Worm (Caenorhabditis elegans) whole organism, early embryonic: Measurements from ENCODE around the gene hot-2.

ENCODE experiments used
- ama-1 ChIP-seq: fragments of 150-350 bp; optimal IDR thresholded peaks from 2 replicates; lab custom pipeline; 2014
- ceh-13 ChIP-seq: fragments of 200-800 bp; sonication (Bioruptor generic); optimal IDR thresholded peaks from 2 replicates; lab custom pipeline; 2018; ENCODE audit warnings: mild to moderate bottlenecking, missing genetic modification characterization, missing compliant biosample characterization
- ceh-36 ChIP-seq: sonication (generic microtip); optimal IDR thresholded peaks from 2 replicates; lab custom pipeline; 2016; ENCODE audit warnings: missing genetic modification characterization, inconsistent platforms, missing compliant biosample characterization
- ets-7 ChIP-seq: sonication (generic microtip); optimal IDR thresholded peaks from 2 replicates; lab custom pipeline; 2016; ENCODE audit warnings: missing genotype, missing genetic modification characterization, missing compliant biosample characterization
- hnd-1 ChIP-seq: sonication (generic microtip); optimal IDR thresholded peaks from 2 replicates; lab custom pipeline; 2016; ENCODE audit warnings: missing genetic modification characterization, missing compliant biosample characterization
- pes-1 ChIP-seq: fragments of 200-800 bp; sonication (Bioruptor generic); IDR thresholded peaks from 2 replicates; pipeline ENCODE4 v1.3.6; 2022; ENCODE audit warnings: missing genetic modification reagents, missing genetic modification characterization, missing compliant biosample characterization
- tbx-11 ChIP-seq: fragments of 200-800 bp; sonication (Bioruptor generic); IDR thresholded peaks from 2 replicates; pipeline ENCODE4 v1.3.6; 2022; ENCODE audit warnings: missing genetic modification characterization, missing compliant biosample characterization

ce11 chrV:19178896-19179295 lies 4.3 kb downstream of the hot-2 start:
- no peak for TF ChIP-seq ama-1 (lab: Kevin White, UChicago)
- TF ChIP-seq ceh-36 (tag; lab: Kevin White, UChicago): no peak
- TF ChIP-seq ets-7 (tag; lab: Kevin White, UChicago): no peak
- TF ChIP-seq ceh-13 (GFP tag; lab: Kevin White, UChicago): no peak
- no peak for TF ChIP-seq tbx-11 (GFP tag; lab: Robert Waterston, UW)
- no peak for TF ChIP-seq hnd-1 (tag; lab: Kevin White, UChicago)
- TF ChIP-seq pes-1: no peak
